Fruit fly (Drosophila melanogaster) whole organism, adult: ENCODE results near the gene alpha-Est6.

Experiments
- CG12768 ChIP-seq: fragments of 200-800 bp; sonication (Bioruptor generic); optimal IDR thresholded peaks from 2 replicates; lab custom pipeline; 2017; ENCODE audit warnings: missing biosample characterization, missing genetic modification characterization, mild to moderate bottlenecking, moderate library complexity, missing genetic modification reagents
- CG14711 ChIP-seq: fragments of 200-800 bp; sonication (Bioruptor generic); optimal IDR thresholded peaks from 2 replicates; lab custom pipeline; 2018; ENCODE audit warnings: missing biosample characterization, mild to moderate bottlenecking, missing genetic modification characterization, moderate library complexity
- CG33017 ChIP-seq: fragments of 200-800 bp; sonication (Bioruptor generic); optimal IDR thresholded peaks from 2 replicates; lab custom pipeline; 2018; ENCODE audit warnings: missing biosample characterization, mild to moderate bottlenecking, missing genetic modification characterization, moderate library complexity
- CG7045 ChIP-seq: fragments of 200-800 bp; sonication (Bioruptor generic); optimal IDR thresholded peaks from 2 replicates; lab custom pipeline; 2017; ENCODE audit warnings: missing biosample characterization, mild to moderate bottlenecking, missing genetic modification characterization
- CG7101 ChIP-seq: fragments of 200-800 bp; sonication (Bioruptor generic); optimal IDR thresholded peaks from 2 replicates; lab custom pipeline; 2018; ENCODE audit warnings: missing biosample characterization, mild to moderate bottlenecking, missing genetic modification characterization, moderate library complexity
- Clk ChIP-seq: fragments of 200-800 bp; sonication (Bioruptor generic); optimal IDR thresholded peaks from 2 replicates; lab custom pipeline; 2017; ENCODE audit warnings: missing biosample characterization, missing genetic modification characterization
- Crg-1 ChIP-seq: fragments of 200-800 bp; sonication (Bioruptor generic); optimal IDR thresholded peaks from 2 replicates; lab custom pipeline; 2016; ENCODE audit warnings: missing biosample characterization, missing genetic modification characterization
- Hr96 ChIP-seq: fragments of 200-800 bp; sonication (Bioruptor generic); optimal IDR thresholded peaks from 2 replicates; lab custom pipeline; 2016; ENCODE audit warnings: missing biosample characterization, missing genetic modification characterization
- Mnt ChIP-seq: fragments of 200-800 bp; sonication (Bioruptor generic); optimal IDR thresholded peaks from 2 replicates; lab custom pipeline; 2016; ENCODE audit warnings: missing biosample characterization, mild to moderate bottlenecking, missing genetic modification characterization
- cic ChIP-seq: fragments of 200-800 bp; sonication (Bioruptor generic); optimal IDR thresholded peaks from 2 replicates; lab custom pipeline; 2017; ENCODE audit warnings: missing biosample characterization, mild to moderate bottlenecking, missing genetic modification characterization, moderate library complexity
- kay ChIP-seq: fragments of 200-800 bp; sonication (Bioruptor generic); peaks from one replicate; lab custom pipeline; 2016; ENCODE audit warnings: missing biosample characterization, missing genetic modification characterization, borderline replicate concordance
- ovo ChIP-seq: fragments of 200-800 bp; sonication (Bioruptor generic); optimal IDR thresholded peaks from 2 replicates; lab custom pipeline; 2016; ENCODE audit warnings: missing biosample characterization, missing genetic modification characterization
- tj ChIP-seq: fragments of 200-800 bp; sonication (Bioruptor generic); optimal IDR thresholded peaks from 3 replicates; lab custom pipeline; 2017; ENCODE audit warnings: missing biosample characterization, mild to moderate bottlenecking, missing genetic modification characterization, moderate library complexity
- toe ChIP-seq: fragments of 200-800 bp; sonication (Bioruptor generic); optimal IDR thresholded peaks from 2 replicates; lab custom pipeline; 2016; ENCODE audit warnings: missing biosample characterization, missing genetic modification characterization

dm6 chr3R:7493171-7493570 is 35.4 kb downstream of the alpha-Est6 start, which contains the start of gene CG42656:
- TF ChIP-seq ovo (GFP tag; lab: Kevin White, UChicago) = no peak
- no peak for TF ChIP-seq Crg-1 (GFP tag; lab: Kevin White, UChicago)
- TF ChIP-seq cic (GFP tag; lab: Kevin White, UChicago) = no peak
- TF ChIP-seq kay = no peak
- TF ChIP-seq Hr96 (GFP tag; lab: Kevin White, UChicago) = no peak
- TF ChIP-seq CG7101 (tag; lab: Kevin White, UChicago) = no peak
- TF ChIP-seq CG7045 (GFP tag; lab: Kevin White, UChicago) = no peak
- TF ChIP-seq tj (GFP tag; lab: Kevin White, UChicago) = no peak
- no peak for TF ChIP-seq Clk (GFP tag; lab: Kevin White, UChicago)
- no peak for TF ChIP-seq CG14711 (tag; lab: Kevin White, UChicago)
- TF ChIP-seq Mnt (GFP tag; lab: Kevin White, UChicago) = no peak
- no peak for TF ChIP-seq toe (GFP tag; lab: Kevin White, UChicago)
- no peak for TF ChIP-seq CG12768 (GFP tag; lab: Kevin White, UChicago)
- no peak for TF ChIP-seq CG33017 (tag; lab: Kevin White, UChicago)
